Fruit fly (Drosophila melanogaster): ENCODE results near the gene ras.

ras gene

DNA sequence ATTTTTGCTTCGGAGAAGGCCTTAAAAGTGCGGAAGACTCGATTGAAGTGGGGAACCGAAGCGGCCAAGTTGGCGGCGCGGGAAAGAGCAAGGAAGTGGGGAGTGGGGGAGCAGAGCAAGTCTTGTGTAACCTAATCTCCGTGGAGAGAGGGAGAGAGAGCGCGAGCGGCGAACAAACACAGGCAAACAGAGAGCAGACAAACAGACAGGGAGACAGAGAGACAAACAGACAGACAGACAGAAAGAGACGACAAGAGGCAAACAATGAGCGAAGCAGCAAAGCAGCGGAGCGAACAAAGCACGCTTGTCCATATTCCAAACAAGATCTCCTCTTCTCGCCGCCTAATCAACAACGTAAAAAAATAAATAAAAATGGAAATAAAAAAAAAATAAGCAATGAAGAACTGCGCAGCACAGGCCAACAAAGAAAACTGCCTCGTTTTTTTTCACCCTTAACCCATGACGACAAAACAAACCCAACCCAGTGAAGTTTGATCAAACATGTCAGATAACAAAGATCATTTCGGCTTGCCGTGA is 5.4 kb upstream of the ras start (continued):
- TF ChIP-seq zfh2 (GFP tag; optimal IDR thresholded peaks at IDR 0.05) = no peak
- TF ChIP-seq ATbp (GFP tag; optimal IDR thresholded peaks at IDR 0.05) = peak; percentile 2
- no peak for TF ChIP-seq HmgZ (tag; optimal IDR thresholded peaks at IDR 0.05)
- no peak for TF ChIP-seq ap (GFP tag; IDR thresholded peaks at IDR 0.05)
- TF ChIP-seq Dp (GFP tag; optimal IDR thresholded peaks at IDR 0.05) = no peak
- TF ChIP-seq lbe (GFP tag; optimal IDR thresholded peaks at IDR 0.05) = peak; percentile 31
- peak; percentile 35 for TF ChIP-seq CG2875 (GFP tag; optimal IDR thresholded peaks at IDR 0.05)
- TF ChIP-seq nau (GFP tag; optimal IDR thresholded peaks at IDR 0.05) = no peak
- peak; percentile 27; the same call in 1 of the 3 replicates for TF ChIP-seq gce (GFP tag; IDR thresholded peaks at IDR 0.05)
- TF ChIP-seq CG9932 (GFP tag; IDR thresholded peaks at IDR 0.05) = 0 out of 2 replicates have a peak, but pooled peaks have one; percentile 10
- peak; percentile 64 for TF ChIP-seq pros (GFP tag; optimal IDR thresholded peaks at IDR 0.05)
- TF ChIP-seq lab (GFP tag; optimal IDR thresholded peaks at IDR 0.05) = peak; percentile 49
- no peak for TF ChIP-seq ato (GFP tag; IDR thresholded peaks at IDR 0.05; ENCODE audit: partially characterized antibody)
- TF ChIP-seq CG16815 (GFP tag; optimal IDR thresholded peaks at IDR 0.05) = no peak
- no peak for TF ChIP-seq Usf (GFP tag; optimal IDR thresholded peaks at IDR 0.05)
- no peak for TF ChIP-seq CG30431 (GFP tag; optimal IDR thresholded peaks at IDR 0.05)
- peak; percentile 29; the same call in 1 of the 2 replicates for TF ChIP-seq slbo (GFP tag; IDR thresholded peaks at IDR 0.05)
- TF ChIP-seq Opbp (GFP tag; IDR thresholded peaks at IDR 0.05; ENCODE audit: partially characterized antibody) = 0 out of 3 replicates have a peak, but pooled peaks have one; percentile 23
- no peak for TF ChIP-seq ERR (GFP tag; optimal IDR thresholded peaks at IDR 0.05)
- TF ChIP-seq CG17359 (tag; optimal IDR thresholded peaks at IDR 0.05) = peak; percentile 53
- no peak for TF ChIP-seq CG7271 (tag; optimal IDR thresholded peaks at IDR 0.05)
- TF ChIP-seq CG13287 (GFP tag; IDR thresholded peaks at IDR 0.05; ENCODE audit: partially characterized antibody) = peak; percentile 12; the same call in 1 of the 2 replicates

DNA sequence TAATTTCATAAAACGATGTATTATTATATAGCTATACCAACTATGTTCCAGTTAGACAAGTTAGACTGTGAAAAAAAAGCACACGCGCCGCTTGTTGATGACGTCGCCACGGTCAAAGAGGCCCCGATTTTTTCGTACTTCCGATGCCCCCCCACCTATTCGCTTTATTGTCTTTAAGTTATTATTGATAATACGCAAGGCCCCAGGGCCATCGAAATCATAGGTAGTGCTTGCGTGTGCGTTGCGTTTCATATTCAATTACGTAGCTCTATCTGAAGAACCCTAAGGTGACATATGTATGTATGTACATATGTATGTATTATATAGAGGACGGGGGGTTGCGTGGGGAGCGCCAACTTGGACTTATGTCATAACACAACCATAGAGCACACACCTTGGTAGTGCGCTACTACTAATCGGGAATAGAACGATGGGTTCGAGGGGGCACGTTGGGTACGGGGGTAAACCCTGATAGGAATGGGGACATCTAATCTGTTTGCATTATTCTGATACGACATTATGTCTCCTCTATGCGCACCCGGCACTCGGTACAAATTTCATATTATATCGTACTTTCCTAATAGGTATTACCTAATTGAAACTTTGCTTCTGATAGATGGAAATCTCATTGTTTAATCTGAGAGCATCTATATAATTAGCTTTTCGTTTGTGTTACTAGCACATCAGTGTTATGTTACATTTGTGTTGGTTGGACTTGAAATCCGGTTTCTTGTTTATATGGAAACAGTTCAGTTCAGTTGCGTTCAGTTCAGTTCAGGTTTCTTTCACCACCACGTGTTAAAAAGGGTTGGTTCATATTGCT is 4.5 kb upstream of the ras start:
- TF ChIP-seq CG8290 (GFP tag; optimal IDR thresholded peaks at IDR 0.05) (no peak), CG8290 (tag; optimal IDR thresholded peaks at IDR 0.05) (peak in 1 of 2 experiments; percentile 45), PHDP (tag; optimal IDR thresholded peaks at IDR 0.05) (no peak), HmgZ (tag; optimal IDR thresholded peaks at IDR 0.05) (peak; percentile 31), otp (GFP tag; IDR thresholded peaks at IDR 0.05) (no peak), slbo (GFP tag; IDR thresholded peaks at IDR 0.05) (peak; percentile 16; the same call in 1 of the 2 replicates), Fer2 (tag; optimal IDR thresholded peaks at IDR 0.05) (no peak), sob (GFP tag; IDR thresholded peaks at IDR 0.05) (0 out of 2 replicates have a peak, but pooled peaks have one; percentile 12), vfl (GFP tag; optimal IDR thresholded peaks at IDR 0.05) (no peak), CG2199 (GFP tag; IDR thresholded peaks at IDR 0.05) (peak; percentile 54; the same call in 1 of the 3 replicates), ind (GFP tag; optimal IDR thresholded peaks at IDR 0.05) (no peak), ftz-f1 (GFP tag; optimal IDR thresholded peaks at IDR 0.05) (peak; percentile 82), CG12942 (GFP tag; optimal IDR thresholded peaks at IDR 0.05) (no peak), mirr (GFP tag; optimal IDR thresholded peaks at IDR 0.05) (peak; percentile 94), Hr78 (GFP tag; optimal IDR thresholded peaks at IDR 0.05) (peak in 1 of 2 experiments; percentile 23), sug (tag; optimal IDR thresholded peaks at IDR 0.05) (peak; percentile 94), CG12769 (tag; optimal IDR thresholded peaks at IDR 0.05) (peak; percentile 69), exex (tag; optimal IDR thresholded peaks at IDR 0.05) (peak; percentile 90), Vsx1 (GFP tag; optimal IDR thresholded peaks at IDR 0.05) (peak; percentile 52), crol (GFP tag; IDR thresholded peaks at IDR 0.05) (peak; percentile 95), Pdp1 (GFP tag; optimal IDR thresholded peaks at IDR 0.05) (peak in 1 of 2 experiments; percentile 99), caup (GFP tag; optimal IDR thresholded peaks at IDR 0.05; ENCODE audit: severe bottlenecking) (peak; percentile 6), Mrtf (GFP tag; IDR thresholded peaks at IDR 0.05) (0 out of 3 replicates have a peak, but pooled peaks have one; percentile 13), chinmo (GFP tag; IDR thresholded peaks at IDR 0.05; ENCODE audit: partially characterized antibody) (peak; percentile 58; the same call in 1 of the 4 replicates), CG9437 (GFP tag; optimal IDR thresholded peaks at IDR 0.05) (peak; percentile 72), CG13894 (tag; optimal IDR thresholded peaks at IDR 0.05) (peak; percentile 27)

All from whole organism, embryonic.